Fruit fly (Drosophila melanogaster) whole organism, embryonic: Measurements from ENCODE around the gene Hasp.

Experiments
- Aef1 ChIP-seq: fragments of 200-800 bp; sonication (Bioruptor generic); IDR thresholded peaks from 3 replicates; pipeline ENCODE4 v1.3.6; 2022; ENCODE audit warnings: missing biosample characterization, missing genetic modification characterization
- Awh ChIP-seq: fragments of 200-800 bp; sonication (Bioruptor generic); IDR thresholded peaks from 2 replicates; pipeline ENCODE4, ENCODE4 v1.3.6; 2022; ENCODE audit warnings: missing biosample characterization, missing genetic modification characterization
- B-H2 ChIP-seq: fragments of 200-800 bp; sonication (Bioruptor generic); optimal IDR thresholded peaks from 2 replicates; lab custom pipeline; 2018; ENCODE audit warnings: missing biosample characterization, mild to moderate bottlenecking, missing genetic modification characterization
- BEAF-32 ChIP-seq: fragments of 200-800 bp; sonication (Bioruptor generic); optimal IDR thresholded peaks from 3 replicates; lab custom pipeline; 2017; ENCODE audit warnings: missing biosample characterization, missing genetic modification characterization, mild to moderate bottlenecking, moderate library complexity, missing genetic modification reagents
- Bdp1 ChIP-seq: fragments of 200-800 bp; sonication (Bioruptor generic); optimal IDR thresholded peaks from 3 replicates; lab custom pipeline; 2016; ENCODE audit warnings: missing biosample characterization, missing genetic modification characterization
- Blimp-1 ChIP-seq: fragments of 200-800 bp; sonication (Bioruptor generic); optimal IDR thresholded peaks from 3 replicates; lab custom pipeline; 2018; ENCODE audit warnings: missing biosample characterization, missing genetic modification characterization, mild to moderate bottlenecking, moderate library complexity, missing genetic modification reagents
- CG10267 ChIP-seq: fragments of 200-800 bp; sonication (Bioruptor generic); optimal IDR thresholded peaks from 2 replicates; lab custom pipeline; 2018; ENCODE audit warnings: missing biosample characterization, mild to moderate bottlenecking, missing genetic modification characterization, moderate library complexity
- CG11560 ChIP-seq: fragments of 200-800 bp; sonication (Bioruptor generic); IDR thresholded peaks from 3 replicates; pipeline ENCODE4 v1.3.6; 2022; ENCODE audit warnings: missing biosample characterization, missing genetic modification characterization
- CG11695 ChIP-seq: fragments of 200-800 bp; sonication (Bioruptor generic); IDR thresholded peaks from 3 replicates; pipeline ENCODE4 v1.3.6; 2022; ENCODE audit warnings: missing biosample characterization, missing genetic modification characterization
- CG12155 ChIP-seq: fragments of 200-800 bp; sonication (Bioruptor generic); optimal IDR thresholded peaks from 3 replicates; lab custom pipeline; 2016; ENCODE audit warnings: missing biosample characterization, missing genetic modification characterization
- CG13123 ChIP-seq: fragments of 200-800 bp; sonication (Bioruptor generic); optimal IDR thresholded peaks from 2 replicates; lab custom pipeline; 2016; ENCODE audit warnings: missing biosample characterization, missing genetic modification characterization
- CG15011 ChIP-seq: fragments of 200-800 bp; sonication (Bioruptor generic); optimal IDR thresholded peaks from 3 replicates; lab custom pipeline; 2018; ENCODE audit warnings: missing biosample characterization, mild to moderate bottlenecking, missing genetic modification characterization
- CG16779 ChIP-seq: fragments of 200-800 bp; sonication (Bioruptor generic); IDR thresholded peaks from 2 replicates; pipeline ENCODE4 v1.3.6; 2022; ENCODE audit warnings: missing biosample characterization, missing genetic modification characterization
- CG18476 ChIP-seq: fragments of 200-800 bp; sonication (Bioruptor generic); optimal IDR thresholded peaks from 2 replicates; lab custom pipeline; 2016; ENCODE audit warnings: missing biosample characterization, mild to moderate bottlenecking, missing genetic modification characterization
- CG31224 ChIP-seq: fragments of 200-800 bp; sonication (Bioruptor generic); IDR thresholded peaks from 2 replicates; pipeline ENCODE4 v1.3.6; 2022; ENCODE audit warnings: missing biosample characterization, missing genetic modification characterization
- CG7963 ChIP-seq: fragments of 200-800 bp; sonication (Bioruptor generic); IDR thresholded peaks from 3 replicates; pipeline ENCODE4 v1.3.6; 2022; ENCODE audit warnings: missing biosample characterization, missing genetic modification characterization; ENCODE audit not compliant: partially characterized antibody
- CG7987 ChIP-seq: fragments of 200-800 bp; sonication (Bioruptor generic); optimal IDR thresholded peaks from 2 replicates; lab custom pipeline; 2018; ENCODE audit warnings: missing biosample characterization, mild to moderate bottlenecking, missing genetic modification characterization, moderate library complexity
- CG8089 ChIP-seq: fragments of 200-800 bp; sonication (Bioruptor generic); optimal IDR thresholded peaks from 3 replicates; lab custom pipeline; 2016; ENCODE audit warnings: missing biosample characterization, missing genetic modification characterization
- CG9797 ChIP-seq: fragments of 200-800 bp; sonication (Bioruptor generic); optimal IDR thresholded peaks from 3 replicates; lab custom pipeline; 2018; ENCODE audit warnings: missing biosample characterization, mild to moderate bottlenecking, missing genetic modification characterization
- D19B ChIP-seq: fragments of 200-800 bp; sonication (Bioruptor generic); optimal IDR thresholded peaks from 2 replicates; lab custom pipeline; 2017; ENCODE audit warnings: missing biosample characterization, mild to moderate bottlenecking, missing genetic modification characterization
- Dip3 ChIP-seq: fragments of 200-800 bp; sonication (Bioruptor generic); optimal IDR thresholded peaks from 3 replicates; lab custom pipeline; 2016; ENCODE audit warnings: missing biosample characterization, missing genetic modification characterization
- E2f1 ChIP-seq: fragments of 200-800 bp; sonication (Bioruptor generic); IDR thresholded peaks from 2 replicates; pipeline ENCODE4 v1.3.6; 2022; ENCODE audit warnings: missing biosample characterization, missing genetic modification characterization
- Elba2 ChIP-seq: fragments of 200-800 bp; sonication (Bioruptor generic); optimal IDR thresholded peaks from 3 replicates; lab custom pipeline; 2016; ENCODE audit warnings: missing biosample characterization, missing genetic modification characterization
- HHEX ChIP-seq: fragments of 200-800 bp; sonication (Bioruptor generic); optimal IDR thresholded peaks from 3 replicates; lab custom pipeline; 2017; ENCODE audit warnings: missing biosample characterization, mild to moderate bottlenecking, missing genetic modification characterization, missing genetic modification reagents
- Lim3 ChIP-seq: fragments of 200-800 bp; sonication (Bioruptor generic); IDR thresholded peaks from 2 replicates; pipeline ENCODE4 v1.3.6; 2022; ENCODE audit warnings: missing biosample characterization, missing genetic modification characterization
- MTF-1 ChIP-seq: fragments of 200-800 bp; sonication (Bioruptor generic); optimal IDR thresholded peaks from 2 replicates; lab custom pipeline; 2018; ENCODE audit warnings: missing biosample characterization, mild to moderate bottlenecking, missing genetic modification characterization, borderline replicate concordance
- Med ChIP-seq: fragments of 200-800 bp; sonication (Bioruptor generic); peaks from one replicate; lab custom pipeline; 2016; ENCODE audit warnings: missing biosample characterization, missing genetic modification characterization, mild to moderate bottlenecking, inconsistent platforms, moderate library complexity
- Scr ChIP-seq: fragments of 200-800 bp; sonication (Bioruptor generic); IDR thresholded peaks from 2 replicates; pipeline ENCODE4 v1.3.6; 2022; ENCODE audit warnings: missing biosample characterization, missing genetic modification characterization; ENCODE audit not compliant: partially characterized antibody
- ash1 ChIP-seq: fragments of 200-800 bp; sonication (Bioruptor generic); optimal IDR thresholded peaks from 2 replicates; lab custom pipeline; 2018; ENCODE audit warnings: missing biosample characterization, mild to moderate bottlenecking, missing genetic modification characterization
- az2 ChIP-seq: fragments of 200-800 bp; sonication (Bioruptor generic); optimal IDR thresholded peaks from 3 replicates; lab custom pipeline; 2016; ENCODE audit warnings: missing biosample characterization, missing genetic modification characterization
- bcd ChIP-seq: fragments of 200-800 bp; sonication (Bioruptor generic); optimal IDR thresholded peaks from 2 replicates; lab custom pipeline; 2017; ENCODE audit warnings: missing biosample characterization, mild to moderate bottlenecking, missing genetic modification characterization
- cato ChIP-seq: fragments of 200-800 bp; sonication (Bioruptor generic); optimal IDR thresholded peaks from 2 replicates; lab custom pipeline; 2016; ENCODE audit warnings: missing biosample characterization, missing genetic modification characterization, borderline replicate concordance
- dmrt11E ChIP-seq: fragments of 200-800 bp; sonication (Bioruptor generic); optimal IDR thresholded peaks from 3 replicates; lab custom pipeline; 2018; ENCODE audit warnings: missing biosample characterization, mild to moderate bottlenecking, missing genetic modification characterization, moderate library complexity
- en ChIP-seq: fragments of 200-800 bp; sonication (Bioruptor generic); optimal IDR thresholded peaks from 2 replicates; lab custom pipeline; 2016; ENCODE audit warnings: missing biosample characterization, missing genetic modification characterization
- gcm ChIP-seq: fragments of 200-800 bp; sonication (Bioruptor generic); optimal IDR thresholded peaks from 2 replicates; lab custom pipeline; 2019; ENCODE audit warnings: missing biosample characterization, mild to moderate bottlenecking, missing genetic modification characterization, moderate library complexity
- gem ChIP-seq: fragments of 200-800 bp; sonication (Bioruptor generic); optimal IDR thresholded peaks from 2 replicates; lab custom pipeline; 2019; ENCODE audit warnings: missing biosample characterization, mild to moderate bottlenecking, missing genetic modification characterization, moderate library complexity
- gro ChIP-seq: fragments of 200-800 bp; sonication (Bioruptor generic); optimal IDR thresholded peaks from 2 replicates; lab custom pipeline; 2016; ENCODE audit warnings: missing biosample characterization, missing genetic modification characterization
- inv ChIP-seq: fragments of 200-800 bp; sonication (Bioruptor generic); IDR thresholded peaks from 2 replicates; pipeline ENCODE4 v1.3.6; 2022; ENCODE audit warnings: missing biosample characterization, missing genetic modification characterization; ENCODE audit not compliant: partially characterized antibody
- kah ChIP-seq: fragments of 200-800 bp; sonication (Bioruptor generic); optimal IDR thresholded peaks from 2 replicates; lab custom pipeline; 2018; ENCODE audit warnings: missing biosample characterization, mild to moderate bottlenecking, missing genetic modification characterization
- pb ChIP-seq: fragments of 200-800 bp; sonication (Bioruptor generic); optimal IDR thresholded peaks from 3 replicates; lab custom pipeline; 2016; ENCODE audit warnings: missing biosample characterization, missing genetic modification characterization
- pum ChIP-seq: fragments of 200-800 bp; sonication (Bioruptor generic); optimal IDR thresholded peaks from 2 replicates; lab custom pipeline; 2016; ENCODE audit warnings: missing biosample characterization, missing genetic modification characterization
- run ChIP-seq: fragments of 200-800 bp; sonication (Bioruptor generic); optimal IDR thresholded peaks from 3 replicates; lab custom pipeline; 2018; ENCODE audit warnings: missing biosample characterization, mild to moderate bottlenecking, missing genetic modification characterization
- sens ChIP-seq: fragments of 200-800 bp; sonication (Bioruptor generic); peaks from one replicate; lab custom pipeline; 2016; ENCODE audit warnings: missing biosample characterization, missing genetic modification characterization
- sim ChIP-seq: fragments of 200-800 bp; sonication (Bioruptor generic); IDR thresholded peaks from 2 replicates; pipeline ENCODE4 v1.3.6; 2022; ENCODE audit warnings: missing biosample characterization, missing genetic modification characterization
- ttk ChIP-seq: fragments of 200-800 bp; sonication (Bioruptor generic); IDR thresholded peaks from 2 replicates; pipeline ENCODE4 v2.1.2; 2022; ENCODE audit warnings: missing biosample characterization, missing genetic modification characterization
- tup ChIP-seq: fragments of 200-800 bp; sonication (Bioruptor generic); optimal IDR thresholded peaks from 2 replicates; lab custom pipeline; 2016; ENCODE audit warnings: missing biosample characterization, mild to moderate bottlenecking, missing genetic modification characterization, moderate library complexity
- unpg ChIP-seq: fragments of 200-800 bp; sonication (Bioruptor generic); optimal IDR thresholded peaks from 3 replicates; lab custom pipeline; 2018; ENCODE audit warnings: missing biosample characterization, mild to moderate bottlenecking, missing genetic modification characterization, moderate library complexity
- vnd ChIP-seq: fragments of 200-800 bp; sonication (Bioruptor generic); IDR thresholded peaks from 3 replicates; pipeline ENCODE4 v1.3.6; 2022; ENCODE audit warnings: missing biosample characterization, missing genetic modification characterization; ENCODE audit not compliant: partially characterized antibody
- wor ChIP-seq: fragments of 200-800 bp; sonication (Bioruptor generic); IDR thresholded peaks from 2 replicates; pipeline ENCODE4 v1.3.6; 2022; ENCODE audit warnings: missing biosample characterization, missing genetic modification characterization
- zen ChIP-seq: fragments of 200-800 bp; sonication (Bioruptor generic); optimal IDR thresholded peaks from 3 replicates; lab custom pipeline; 2018; ENCODE audit warnings: missing biosample characterization, mild to moderate bottlenecking, missing genetic modification characterization, moderate library complexity

The Hasp gene

dm6 chr2L:19489997-19490461, 27.0 kb downstream of the Hasp start, which contains the start of the genes CG10194 and CG18094 (continued):
- no peak for TF ChIP-seq CG31224
- TF ChIP-seq Dip3 = peak; percentile 10
- no peak for TF ChIP-seq gro
- no peak for TF ChIP-seq gem (tag; lab: Kevin White, UChicago)
- no peak for TF ChIP-seq CG9797 (GFP tag; lab: Kevin White, UChicago)
- peak; percentile 100 for TF ChIP-seq kah (GFP tag; lab: Kevin White, UChicago)
- no peak for TF ChIP-seq CG15011 (GFP tag; lab: Kevin White, UChicago)
- TF ChIP-seq Lim3 = no peak
- TF ChIP-seq CG12155 (GFP tag; lab: Kevin White, UChicago) = peak; percentile 57
- TF ChIP-seq CG16779 (GFP tag; lab: Robert Waterston, UW) = no peak
- peak; percentile 28 for TF ChIP-seq HHEX (GFP tag; lab: Kevin White, UChicago)
- no peak for TF ChIP-seq CG13123 (GFP tag; lab: Kevin White, UChicago)
- no peak for TF ChIP-seq Bdp1 (GFP tag; lab: Kevin White, UChicago)
- no peak for TF ChIP-seq ash1 (GFP tag; lab: Kevin White, UChicago)
- TF ChIP-seq Blimp-1 (GFP tag; lab: Kevin White, UChicago) = no peak
- TF ChIP-seq en (GFP tag; lab: Kevin White, UChicago) = no peak
- no peak for TF ChIP-seq dmrt11E
- 0 out of 3 replicates have a peak, but pooled peaks have one; percentile 31 for TF ChIP-seq Aef1 (GFP tag; lab: Robert Waterston, UW)
- no peak for TF ChIP-seq unpg
- TF ChIP-seq inv (GFP tag; lab: Robert Waterston, UW) = peak; percentile 34
- no peak for TF ChIP-seq MTF-1 (GFP tag; lab: Kevin White, UChicago)
- no peak for TF ChIP-seq sim (GFP tag; lab: Robert Waterston, UW)
- 0 out of 2 replicates have a peak, but pooled peaks have one; percentile 24 for TF ChIP-seq E2f1
- TF ChIP-seq vnd = 0 out of 3 replicates have a peak, but pooled peaks have one; percentile 13
- TF ChIP-seq BEAF-32 = peak; percentile 66
- TF ChIP-seq Awh (GFP tag; lab: Robert Waterston, UW) = no peak
- TF ChIP-seq CG7987 (GFP tag; lab: Kevin White, UChicago) = no peak
- no peak for TF ChIP-seq tup
- TF ChIP-seq CG11695 (GFP tag; lab: Robert Waterston, UW) = 0 out of 3 replicates have a peak, but pooled peaks have one; percentile 32
- TF ChIP-seq zen (tag; lab: Kevin White, UChicago) = no peak
- TF ChIP-seq D19B (GFP tag; lab: Kevin White, UChicago) = peak; percentile 99
- TF ChIP-seq az2 = peak; percentile 56
- TF ChIP-seq cato (GFP tag; lab: Kevin White, UChicago) = no peak
- TF ChIP-seq Scr = peak; percentile 47; the same call in 1 of the 2 replicates
- no peak for TF ChIP-seq wor (GFP tag; lab: Robert Waterston, UW)
- peak; percentile 71 for TF ChIP-seq Med (GFP tag; lab: Kevin White, UChicago)
- no peak for TF ChIP-seq pum (GFP tag; lab: Kevin White, UChicago)
- no peak for TF ChIP-seq B-H2 (GFP tag; lab: Kevin White, UChicago)
- TF ChIP-seq bcd = no peak
- no peak for TF ChIP-seq Elba2 (GFP tag; lab: Kevin White, UChicago)
- TF ChIP-seq CG10267 (tag; lab: Kevin White, UChicago) = peak; percentile 32
- TF ChIP-seq CG18476 (GFP tag; lab: Kevin White, UChicago) = no peak
- peak; percentile 27 for TF ChIP-seq sens (GFP tag; lab: Kevin White, UChicago)
- no peak for TF ChIP-seq run (tag; lab: Kevin White, UChicago)
- TF ChIP-seq ttk (GFP tag; lab: Robert Waterston, UW) = no peak
- no peak for TF ChIP-seq gcm (GFP tag; lab: Kevin White, UChicago)
- no peak for TF ChIP-seq CG8089 (GFP tag; lab: Kevin White, UChicago)
- no peak for TF ChIP-seq pb (GFP tag; lab: Kevin White, UChicago)
- TF ChIP-seq CG7963 = no peak
- no peak for TF ChIP-seq CG11560 (tag; lab: Robert Waterston, UW)
